Worm (Caenorhabditis elegans): Measurements from ENCODE around the gene cpg-20.

The cpg-20 gene

DNA sequence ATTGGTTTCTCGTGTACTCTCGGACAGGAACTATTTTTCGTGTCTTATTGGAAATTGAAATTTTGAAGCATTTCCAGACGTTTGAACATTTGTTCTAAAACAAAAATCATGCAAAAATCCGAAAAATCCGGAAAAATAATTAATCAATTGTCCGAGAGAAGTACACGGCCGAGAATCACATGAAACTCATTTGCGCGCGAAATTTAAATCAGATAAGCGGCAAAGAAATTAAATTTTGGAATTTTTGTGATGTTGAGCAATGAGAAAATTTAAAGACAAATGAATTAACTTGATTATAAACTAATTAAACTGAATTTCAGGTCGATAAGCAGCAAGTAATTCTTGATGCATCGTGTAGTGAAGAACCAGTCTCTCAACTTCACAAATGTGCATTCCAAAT lies 32.6 kb upstream of the cpg-20 start:
- TF ChIP-seq fos-1 (tag; optimal IDR thresholded peaks at IDR 0.05) (no peak), zip-4 (GFP tag; optimal IDR thresholded peaks at IDR 0.05) (no peak), xbp-1 (tag; optimal IDR thresholded peaks at IDR 0.05) (no peak), aha-1 (tag; optimal IDR thresholded peaks at IDR 0.05) (no peak), mdl-1 (tag; optimal IDR thresholded peaks at IDR 0.05) (no peak), dpl-1 (GFP tag; optimal IDR thresholded peaks at IDR 0.05) (peak in 2 of 3 experiments; percentile 0 to 33), snpc-4 (tag; optimal IDR thresholded peaks at IDR 0.05) (no peak), fkh-8 (tag; optimal IDR thresholded peaks at IDR 0.05) (no peak), nhr-19 (GFP tag; conservative IDR thresholded peaks at IDR 0.05) (no peak), lin-35 (GFP tag; optimal IDR thresholded peaks at IDR 0.05) (peak in 1 of 2 experiments; percentile 11), pag-3 (tag; optimal IDR thresholded peaks at IDR 0.05; ENCODE audit: borderline replicate concordance, insufficient read depth) (no peak), unc-98 (GFP tag; IDR thresholded peaks at IDR 0.05) (no peak), lir-3 (tag; optimal IDR thresholded peaks at IDR 0.05; ENCODE audit: poor library complexity) (no peak), ceh-82 (tag; optimal IDR thresholded peaks at IDR 0.05) (no peak), dsc-1 (tag; optimal IDR thresholded peaks at IDR 0.05) (no peak), sptf-1 (tag; optimal IDR thresholded peaks at IDR 0.05) (no peak), nhr-237 (tag; optimal IDR thresholded peaks at IDR 0.05) (no peak), efl-1 (optimal IDR thresholded peaks at IDR 0.05) (peak; percentile 1 to 75), efl-1 (GFP tag; optimal IDR thresholded peaks at IDR 0.05 in 1 of 2) (peak; percentile 24 to 93), grh-1 (GFP tag; IDR thresholded peaks at IDR 0.05) (no peak), tbx-2 (tag; optimal IDR thresholded peaks at IDR 0.05) (no peak), C34B4.2 (tag; optimal IDR thresholded peaks at IDR 0.05) (no peak)

DNA sequence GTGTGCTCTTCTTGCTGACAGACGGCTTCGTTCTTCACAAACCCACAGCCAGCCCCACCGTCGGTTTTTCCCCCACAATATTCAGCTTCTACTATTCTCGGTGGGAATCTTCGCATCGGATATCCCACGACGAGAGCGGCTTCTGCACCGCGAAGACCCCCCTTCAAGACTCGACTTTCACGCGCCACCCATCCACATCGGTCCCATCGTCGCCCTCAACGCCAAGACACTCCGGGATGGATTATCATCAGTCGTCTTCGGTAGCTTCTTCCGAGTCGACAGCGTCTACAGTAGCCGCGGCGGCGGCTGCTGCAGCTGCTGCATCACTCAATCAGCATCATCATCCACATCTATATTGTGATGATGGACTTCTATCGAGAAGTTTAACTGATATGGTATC lies 28.4 kb upstream of the cpg-20 start:
- no peak for TF ChIP-seq efl-1 (optimal IDR thresholded peaks at IDR 0.05)
- TF ChIP-seq efl-1 (GFP tag; optimal IDR thresholded peaks at IDR 0.05 in 1 of 2), result peak in 1 of 2 experiments; percentile 53
- no peak for TF ChIP-seq nhr-77 (tag; optimal IDR thresholded peaks at IDR 0.05)

DNA sequence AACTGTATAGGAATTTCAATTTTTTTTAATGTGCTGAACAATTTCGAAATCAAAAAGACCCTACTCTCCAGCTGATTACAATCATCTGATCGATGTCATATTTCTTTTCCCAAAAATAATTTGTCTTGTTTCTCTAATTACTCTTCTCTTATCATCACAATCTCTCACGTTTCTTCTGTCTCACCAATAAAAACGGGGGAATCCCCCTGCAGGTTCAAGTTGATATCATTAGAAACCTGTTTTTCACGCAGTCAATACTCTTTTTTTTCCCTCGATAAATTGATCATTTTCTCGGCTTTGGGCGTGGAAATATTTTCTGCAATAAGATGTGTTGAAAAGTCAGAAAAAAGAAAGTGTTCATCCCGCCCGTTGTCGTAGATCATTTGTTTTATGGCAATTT lies 23.7 kb upstream of the cpg-20 start:
- no peak for TF ChIP-seq isw-1 (GFP tag; IDR thresholded peaks at IDR 0.05)
- peak; percentile 89 for TF ChIP-seq blmp-1 (tag; optimal IDR thresholded peaks at IDR 0.05)
- TF ChIP-seq tbx-2 (tag; optimal IDR thresholded peaks at IDR 0.05), result peak; percentile 58
- TF ChIP-seq vab-15 (tag; optimal IDR thresholded peaks at IDR 0.05), result peak; percentile 90
- TF ChIP-seq nhr-71 (tag; optimal IDR thresholded peaks at IDR 0.05), result peak; percentile 81
- peak; percentile 41 for TF ChIP-seq unc-130 (tag; optimal IDR thresholded peaks at IDR 0.05)
- TF ChIP-seq pag-3 (tag; optimal IDR thresholded peaks at IDR 0.05; ENCODE audit: borderline replicate concordance, insufficient read depth), result no peak
- peak; percentile 19 to 72 for TF ChIP-seq lsy-2 (tag; optimal IDR thresholded peaks at IDR 0.05)
- peak; percentile 58 for TF ChIP-seq nhr-19 (GFP tag; conservative IDR thresholded peaks at IDR 0.05)
- peak; percentile 77 for TF ChIP-seq nhr-90 (tag; optimal IDR thresholded peaks at IDR 0.05; ENCODE audit: poor library complexity)
- TF ChIP-seq skn-1 (tag; optimal IDR thresholded peaks at IDR 0.05), result peak; percentile 69
- TF ChIP-seq efl-1 (optimal IDR thresholded peaks at IDR 0.05), result peak; percentile 7 to 19
- TF ChIP-seq efl-1 (GFP tag; optimal IDR thresholded peaks at IDR 0.05 in 1 of 2), result peak in 1 of 2 experiments; percentile 45
- TF ChIP-seq elt-3 (tag; optimal IDR thresholded peaks at IDR 0.05), result peak; percentile 52 to 95 (median 86)
- TF ChIP-seq lin-14 (GFP tag; optimal IDR thresholded peaks at IDR 0.05), result peak; percentile 83
- no peak for TF ChIP-seq nhr-237 (tag; optimal IDR thresholded peaks at IDR 0.05)
- TF ChIP-seq mdl-1 (tag; optimal IDR thresholded peaks at IDR 0.05), result peak in 1 of 2 experiments; percentile 56
- TF ChIP-seq nhr-85 (tag), result peak; percentile 98
- TF ChIP-seq nhr-47 (tag; optimal IDR thresholded peaks at IDR 0.05), result peak; percentile 43
- peak; percentile 4 for TF ChIP-seq pqm-1 (tag; optimal IDR thresholded peaks at IDR 0.05)
- no peak for TF ChIP-seq fkh-10 (GFP tag; optimal IDR thresholded peaks at IDR 0.05)
- TF ChIP-seq C16A3.4 (tag; optimal IDR thresholded peaks at IDR 0.05), result peak; percentile 24
- no peak for TF ChIP-seq rnt-1 (tag; optimal IDR thresholded peaks at IDR 0.05)
- peak; percentile 59 for TF ChIP-seq elt-2 (tag; optimal IDR thresholded peaks at IDR 0.05)
- TF ChIP-seq grh-1 (GFP tag; IDR thresholded peaks at IDR 0.05), result peak; percentile 87
- TF ChIP-seq fkh-4 (tag; optimal IDR thresholded peaks at IDR 0.05; ENCODE audit: borderline replicate concordance), result no peak
- peak; percentile 87 for TF ChIP-seq nhr-20 (tag; optimal IDR thresholded peaks at IDR 0.05)
- peak in 1 of 3 experiments; percentile 26 for TF ChIP-seq dpl-1 (GFP tag; optimal IDR thresholded peaks at IDR 0.05)
- peak; percentile 60 for TF ChIP-seq snu-23 (GFP tag; optimal IDR thresholded peaks at IDR 0.05)
- peak in 1 of 2 experiments; percentile 68 for TF ChIP-seq lin-35 (GFP tag; optimal IDR thresholded peaks at IDR 0.05)
